Fruit fly (Drosophila melanogaster) whole organism: ENCODE measurements around the gene CG32700.

ENCODE experiments used
- Dll ChIP-seq: fragments of >200 bp; optimal IDR thresholded peaks from 2 replicates; lab custom pipeline; 2017
- pan ChIP-seq: fragments of >200 bp; optimal IDR thresholded peaks from 2 replicates; lab custom pipeline; 2017

DNA sequence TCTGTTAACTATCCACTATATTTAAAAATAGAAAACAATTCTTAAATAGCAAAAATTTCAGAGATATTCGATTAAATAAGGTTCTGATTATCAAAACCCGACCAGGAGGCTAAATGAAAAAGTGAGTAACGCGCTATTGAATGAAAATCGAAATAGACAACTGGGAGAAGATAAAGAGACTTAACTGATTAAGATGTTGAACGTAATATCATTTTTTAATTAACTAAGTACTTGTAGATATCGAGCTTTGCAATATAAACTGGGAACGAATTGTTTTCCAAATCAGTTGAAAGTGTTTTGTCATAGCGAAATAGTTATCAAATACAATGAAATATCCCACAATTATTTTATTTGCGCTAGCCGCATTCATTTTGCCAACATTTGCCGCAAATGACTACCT, 17.1 kb downstream of the CG32700 start, which contains the start of gene CG34026:
- no peak for TF ChIP-seq Dll (lab: Kevin White, UChicago)
- no peak for TF ChIP-seq pan (lab: Kevin White, UChicago)
